Fruit fly (Drosophila melanogaster): Measurements from ENCODE around the gene lectin-21Ca.
A peak's percentile ranks its signal among the peaks of the same experiment; 100 is the strongest.

lectin-21Ca gene

dm6 chr2L:624317-624716 lies at the start of gene lectin-21Ca:
TSS of gene lectin-21Ca (plus strand) at chr2L:624617.
- TF ChIP-seq CG8478 (optimal IDR thresholded peaks at IDR 0.05), result no peak
- no peak for TF ChIP-seq CTCF (optimal IDR thresholded peaks at IDR 0.05)

- TF ChIP-seq CTCF (optimal IDR thresholded peaks at IDR 0.05) (peak; percentile 47 to 59), CG8478 (optimal IDR thresholded peaks at IDR 0.05) (no peak)
These were observed 47.7 kb upstream of the lectin-21Ca start, which contains the start of gene Ptth for dm6 chr2L:576559-577184. TSS of gene Ptth (minus strand) at chr2L:576896.

- TF ChIP-seq CTCF (optimal IDR thresholded peaks at IDR 0.05), result no peak
- TF ChIP-seq CG8478 (optimal IDR thresholded peaks at IDR 0.05), result no peak
These were observed 47.2 kb upstream of the lectin-21Ca start, which contains the start of gene Pph13 for dm6 chr2L:577186-577585. TSS of gene Pph13 (plus strand) at chr2L:577486.

- no peak for TF ChIP-seq CTCF (optimal IDR thresholded peaks at IDR 0.05)
- TF ChIP-seq CG8478 (optimal IDR thresholded peaks at IDR 0.05), result no peak
These were observed 39.1 kb upstream of the lectin-21Ca start for dm6 chr2L:585268-585667.

- TF ChIP-seq CG8478 (optimal IDR thresholded peaks at IDR 0.05) (no peak), CTCF (optimal IDR thresholded peaks at IDR 0.05) (no peak)
These were observed 32.9 kb upstream of the lectin-21Ca start for dm6 chr2L:591511-591910.

dm6 chr2L:594048-594447 lies 30.4 kb upstream of the lectin-21Ca start:
- no peak for TF ChIP-seq CTCF (optimal IDR thresholded peaks at IDR 0.05)
- TF ChIP-seq CG8478 (optimal IDR thresholded peaks at IDR 0.05), result no peak

dm6 chr2L:594635-595384 lies 29.6 kb upstream of the lectin-21Ca start, which contains the start of gene Gsc:
TSS of gene Gsc (minus strand) at chr2L:594685.
- TF ChIP-seq CTCF (optimal IDR thresholded peaks at IDR 0.05) (no peak), CG8478 (optimal IDR thresholded peaks at IDR 0.05) (no peak)

dm6 chr2L:597771-598170 lies 26.6 kb upstream of the lectin-21Ca start:
- TF ChIP-seq CG8478 (optimal IDR thresholded peaks at IDR 0.05), result no peak
- TF ChIP-seq CTCF (optimal IDR thresholded peaks at IDR 0.05), result no peak

dm6 chr2L:601848-602247 lies 22.6 kb upstream of the lectin-21Ca start:
- peak in 1 of 2 experiments; percentile 20 for TF ChIP-seq CTCF (optimal IDR thresholded peaks at IDR 0.05)
- no peak for TF ChIP-seq CG8478 (optimal IDR thresholded peaks at IDR 0.05)

- TF ChIP-seq CTCF (optimal IDR thresholded peaks at IDR 0.05), result peak; percentile 76 to 95
- no peak for TF ChIP-seq CG8478 (optimal IDR thresholded peaks at IDR 0.05)
These were observed 22.0 kb upstream of the lectin-21Ca start, which contains the start of gene CG13689 for dm6 chr2L:602439-602879. TSS of gene CG13689 (plus strand) at chr2L:602813.

dm6 chr2L:604060-604459 lies 20.4 kb upstream of the lectin-21Ca start:
- no peak for TF ChIP-seq CG8478 (optimal IDR thresholded peaks at IDR 0.05)
- no peak for TF ChIP-seq CTCF (optimal IDR thresholded peaks at IDR 0.05)

dm6 chr2L:606165-606564 lies 18.3 kb upstream of the lectin-21Ca start:
- TF ChIP-seq CG8478 (optimal IDR thresholded peaks at IDR 0.05), result no peak
- no peak for TF ChIP-seq CTCF (optimal IDR thresholded peaks at IDR 0.05)

dm6 chr2L:606952-607351 lies 17.5 kb upstream of the lectin-21Ca start:
- TF ChIP-seq CTCF (optimal IDR thresholded peaks at IDR 0.05) (no peak), CG8478 (optimal IDR thresholded peaks at IDR 0.05) (no peak)

- no peak for TF ChIP-seq CTCF (optimal IDR thresholded peaks at IDR 0.05)
- no peak for TF ChIP-seq CG8478 (optimal IDR thresholded peaks at IDR 0.05)
These were observed 16.3 kb upstream of the lectin-21Ca start for dm6 chr2L:608143-608542.

- no peak for TF ChIP-seq CG8478 (optimal IDR thresholded peaks at IDR 0.05)
- no peak for TF ChIP-seq CTCF (optimal IDR thresholded peaks at IDR 0.05)
These were observed 14.9 kb upstream of the lectin-21Ca start for dm6 chr2L:609497-609896.

dm6 chr2L:612778-613177 lies 11.6 kb upstream of the lectin-21Ca start:
- TF ChIP-seq CTCF (optimal IDR thresholded peaks at IDR 0.05) (no peak), CG8478 (optimal IDR thresholded peaks at IDR 0.05) (no peak)

Data from S2 (cell line).